Worm (Caenorhabditis elegans) whole organism, mixed stage, embryonic: ENCODE measurements around the gene Y54E2A.10.

Source experiments
- M03D4.4 ChIP-seq: sonication (generic microtip); optimal IDR thresholded peaks from 2 replicates; lab custom pipeline; 2017; ENCODE audit warnings: mild to moderate bottlenecking, missing genetic modification characterization, missing compliant biosample characterization
- blmp-1 ChIP-seq: fragments of 150-350 bp; optimal IDR thresholded peaks from 2 replicates; lab custom pipeline; 2014; ENCODE audit warnings: missing biosample characterization, missing genetic modification characterization
- ceh-39 ChIP-seq: fragments of 150-350 bp; optimal IDR thresholded peaks from 2 replicates; lab custom pipeline; 2014; ENCODE audit warnings: missing biosample characterization, missing genetic modification characterization
- ceh-43 ChIP-seq: fragments of 200-800 bp; sonication (Bioruptor generic); optimal IDR thresholded peaks from 2 replicates; lab custom pipeline; 2018; ENCODE audit warnings: mild to moderate bottlenecking, missing genetic modification characterization, moderate library complexity, missing compliant biosample characterization
- ceh-83 ChIP-seq: fragments of 200-800 bp; sonication (Bioruptor generic); optimal IDR thresholded peaks from 2 replicates; lab custom pipeline; 2018; ENCODE audit warnings: mild to moderate bottlenecking, missing genetic modification characterization, missing compliant biosample characterization
- ces-1 ChIP-seq: fragments of 150-350 bp; optimal IDR thresholded peaks from 2 replicates; lab custom pipeline; 2014; ENCODE audit warnings: missing biosample characterization, missing genetic modification reagents, missing genetic modification characterization
- drap-1 ChIP-seq: fragments of 200-800 bp; sonication (Bioruptor generic); optimal IDR thresholded peaks from 3 replicates; lab custom pipeline; 2018; ENCODE audit warnings: mild to moderate bottlenecking, missing genetic modification characterization, missing compliant biosample characterization
- elt-1 ChIP-seq: sonication (generic microtip); optimal IDR thresholded peaks from 2 replicates; lab custom pipeline; 2017; ENCODE audit warnings: missing genetic modification characterization, mild to moderate bottlenecking, missing compliant biosample characterization, antibody characterized with exemption, moderate library complexity, borderline replicate concordance; ENCODE audit not compliant: insufficient read depth
- elt-3 ChIP-seq: fragments of 150-350 bp; optimal IDR thresholded peaks from 2 replicates; lab custom pipeline; 2014; ENCODE audit warnings: missing biosample characterization, missing genetic modification characterization
- ham-2 ChIP-seq: fragments of 200-800 bp; sonication (Bioruptor generic); optimal IDR thresholded peaks from 2 replicates; lab custom pipeline; 2018; ENCODE audit warnings: mild to moderate bottlenecking, missing genetic modification characterization, missing compliant biosample characterization
- hlh-1 ChIP-seq: fragments of 150-350 bp; optimal IDR thresholded peaks from 2 replicates; lab custom pipeline; 2014; ENCODE audit warnings: missing biosample characterization, missing genetic modification reagents, missing genetic modification characterization
- mab-5 ChIP-seq: fragments of 150-350 bp; optimal IDR thresholded peaks from 2 replicates; lab custom pipeline; 2014; ENCODE audit warnings: missing biosample characterization, missing genetic modification characterization
- mep-1 ChIP-seq: fragments of 150-350 bp; optimal IDR thresholded peaks from 2 replicates; lab custom pipeline; 2017; ENCODE audit warnings: missing biosample characterization, missing genetic modification reagents, missing genetic modification characterization, inconsistent platforms
- mls-2 ChIP-seq: sonication (generic microtip); optimal IDR thresholded peaks from 2 replicates; lab custom pipeline; 2016; ENCODE audit warnings: mild to moderate bottlenecking, missing genetic modification characterization, moderate library complexity, missing compliant biosample characterization
- nhr-12 ChIP-seq: fragments of 150-350 bp; optimal IDR thresholded peaks from 2 replicates; lab custom pipeline; 2014; ENCODE audit warnings: missing biosample characterization, missing genetic modification characterization
- nhr-237 ChIP-seq: fragments of 150-350 bp; optimal IDR thresholded peaks from 2 replicates; lab custom pipeline; 2014; ENCODE audit warnings: missing biosample characterization, missing genetic modification characterization
- nhr-28 ChIP-seq: fragments of 150-350 bp; optimal IDR thresholded peaks from 2 replicates; lab custom pipeline; 2014; ENCODE audit warnings: missing biosample characterization, missing genetic modification characterization
- sem-2 ChIP-seq: fragments of 200-800 bp; sonication (Bioruptor generic); optimal IDR thresholded peaks from 2 replicates; lab custom pipeline; 2018; ENCODE audit warnings: mild to moderate bottlenecking, missing genetic modification characterization, missing compliant biosample characterization
- snpc-4 ChIP-seq: fragments of 150-350 bp; optimal IDR thresholded peaks from 2 replicates; lab custom pipeline; 2014; ENCODE audit warnings: missing biosample characterization, missing genetic modification characterization
- sptf-1 ChIP-seq: sonication (generic microtip); optimal IDR thresholded peaks from 2 replicates; lab custom pipeline; 2017; ENCODE audit warnings: mild to moderate bottlenecking, missing genetic modification characterization, moderate library complexity, missing compliant biosample characterization
- tbx-8 ChIP-seq: fragments of 200-800 bp; sonication (Bioruptor generic); optimal IDR thresholded peaks from 2 replicates; lab custom pipeline; 2018; ENCODE audit warnings: mild to moderate bottlenecking, missing genetic modification characterization, moderate library complexity, missing compliant biosample characterization
- unc-120 ChIP-seq: sonication (generic microtip); optimal IDR thresholded peaks from 2 replicates; lab custom pipeline; 2017; ENCODE audit warnings: missing genetic modification characterization, missing compliant biosample characterization; ENCODE audit not compliant: poor library complexity, severe bottlenecking
- unc-39 ChIP-seq: fragments of 150-350 bp; optimal IDR thresholded peaks from 2 replicates; lab custom pipeline; 2014; ENCODE audit warnings: missing biosample characterization, missing genetic modification characterization
- ztf-11 ChIP-seq: fragments of 150-350 bp; optimal IDR thresholded peaks from 2 replicates; lab custom pipeline; 2014; ENCODE audit warnings: missing biosample characterization, missing genetic modification characterization

Gene Y54E2A.10

ce11 chrII:14832055-14832454 lies 41.2 kb downstream of the Y54E2A.10 start:
- TF ChIP-seq sptf-1 (tag; lab: Kevin White, UChicago) (no peak), elt-1 (tag; lab: Kevin White, UChicago) (no peak), ceh-39 (tag; lab: Kevin White, UChicago) (no peak), tbx-8 (GFP tag; lab: Kevin White, UChicago) (no peak), ceh-43 (no peak), mab-5 (no peak), nhr-12 (no peak), nhr-28 (tag; lab: Kevin White, UChicago) (no peak), snpc-4 (tag; lab: Kevin White, UChicago) (no peak), mls-2 (tag; lab: Kevin White, UChicago) (no peak), ham-2 (GFP tag; lab: Kevin White, UChicago) (no peak)

- TF ChIP-seq mep-1 (no peak), mab-5 (no peak), blmp-1 (tag; lab: Kevin White, UChicago) (no peak), drap-1 (GFP tag; lab: Kevin White, UChicago) (no peak), tbx-8 (GFP tag; lab: Kevin White, UChicago) (no peak), ceh-39 (tag; lab: Kevin White, UChicago) (no peak), ces-1 (no peak), ztf-11 (no peak), mls-2 (tag; lab: Kevin White, UChicago) (no peak), elt-3 (tag; lab: Kevin White, UChicago) (no peak), sem-2 (GFP tag; lab: Kevin White, UChicago) (no peak), M03D4.4 (tag; lab: Kevin White, UChicago) (no peak), unc-39 (no peak), elt-1 (tag; lab: Kevin White, UChicago) (no peak), nhr-237 (no peak), ceh-43 (no peak), ceh-83 (no peak)
- TF ChIP-seq, all 35 proteins: peak for 0
Observed at ce11 chrII:14838596-14839215, 47.9 kb downstream of the Y54E2A.10 start.

- no peak for TF ChIP-seq unc-39
- no peak for TF ChIP-seq ceh-83
- no peak for TF ChIP-seq unc-120 (tag; lab: Kevin White, UChicago)
- no peak for TF ChIP-seq ceh-43
- no peak for TF ChIP-seq drap-1 (GFP tag; lab: Kevin White, UChicago)
- no peak for TF ChIP-seq elt-3 (tag; lab: Kevin White, UChicago)
- no peak for TF ChIP-seq hlh-1 (tag; lab: Kevin White, UChicago)
- TF ChIP-seq, all 35 proteins: peak for 0
Observed at ce11 chrII:14841253-14841652, 50.4 kb downstream of the Y54E2A.10 start.
